Worm (Caenorhabditis elegans) whole organism, L3 larva: ENCODE data around the gene set-26.

Experiments used
- R02D3.7 ChIP-seq: fragments of 150-350 bp; optimal IDR thresholded peaks from 2 replicates; lab custom pipeline; 2014; ENCODE audit warnings: missing biosample characterization, missing genetic modification characterization
- ZK546.5 ChIP-seq: sonication (generic microtip); optimal IDR thresholded peaks from 2 replicates; lab custom pipeline; 2017; ENCODE audit warnings: missing biosample characterization, missing genetic modification characterization
- ama-1 ChIP-seq: fragments of 150-350 bp; optimal IDR thresholded peaks from 2 replicates; lab custom pipeline; 2018
- egl-27 ChIP-seq: sonication (generic microtip); optimal IDR thresholded peaks from 4 replicates; lab custom pipeline; 2017; ENCODE audit warnings: missing biosample characterization, missing genetic modification reagents, missing genetic modification characterization
- fkh-10 ChIP-seq: sonication (generic microtip); optimal IDR thresholded peaks from 2 replicates; lab custom pipeline; 2017; ENCODE audit warnings: missing biosample characterization, missing genetic modification reagents, missing genetic modification characterization
- jun-1 ChIP-seq: fragments of 150-350 bp; optimal IDR thresholded peaks from 2 replicates; lab custom pipeline; 2014; ENCODE audit warnings: missing biosample characterization, missing genetic modification reagents, missing genetic modification characterization
- nhr-11 ChIP-seq: fragments of 150-350 bp; optimal IDR thresholded peaks from 2 replicates; lab custom pipeline; 2014; ENCODE audit warnings: missing biosample characterization, missing genetic modification characterization
- nhr-25 ChIP-seq: sonication (generic microtip); optimal IDR thresholded peaks from 2 replicates; lab custom pipeline; 2017; ENCODE audit warnings: missing biosample characterization, missing genetic modification characterization
- nhr-76 ChIP-seq: fragments of 150-350 bp; sonication (generic microtip); optimal IDR thresholded peaks from 5 replicates; lab custom pipeline; 2014; ENCODE audit warnings: missing biosample characterization, missing genetic modification characterization
- nhr-77 ChIP-seq: fragments of 150-350 bp; optimal IDR thresholded peaks from 2 replicates; lab custom pipeline; 2014; ENCODE audit warnings: missing biosample characterization, missing genetic modification characterization
- pha-4 ChIP-seq: fragments of 150-350 bp; optimal IDR thresholded peaks from 2 replicates; lab custom pipeline; 2014; ENCODE audit warnings: missing biosample characterization, missing genetic modification reagents, missing genetic modification characterization

DNA sequence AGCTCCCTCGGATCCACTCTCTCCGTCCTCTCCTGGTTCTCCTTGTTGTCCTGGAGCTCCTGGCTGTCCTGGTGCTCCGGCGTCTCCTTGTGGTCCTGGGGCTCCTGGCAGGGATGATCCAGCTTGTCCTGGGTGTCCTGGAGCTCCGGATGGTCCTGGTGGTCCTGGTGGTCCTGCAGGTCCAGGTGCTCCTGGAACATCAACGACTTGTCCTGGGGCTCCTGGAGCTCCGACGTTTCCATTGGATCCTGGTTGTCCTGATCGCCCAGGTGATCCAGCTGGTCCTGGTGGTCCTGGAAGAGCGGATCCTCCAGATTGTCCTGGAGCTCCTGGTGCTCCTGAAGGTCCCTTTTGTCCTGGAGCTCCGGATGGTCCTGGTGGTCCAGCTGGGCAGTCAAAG, 54.1 kb downstream of the set-26 start:
- TF ChIP-seq ZK546.5 (tag; lab: Kevin White, UChicago) (no peak), fkh-10 (no peak), egl-27 (tag; lab: Kevin White, UChicago) (no peak), nhr-76 (tag; lab: Kevin White, UChicago) (no peak), R02D3.7 (tag; lab: Kevin White, UChicago) (no peak), nhr-11 (no peak), jun-1 (tag; lab: Kevin White, UChicago) (no peak), ama-1 (no peak), nhr-77 (tag; lab: Kevin White, UChicago) (no peak), pha-4 (tag; lab: Kevin White, UChicago) (no peak), nhr-25 (tag; lab: Kevin White, UChicago) (no peak)
